Worm (Caenorhabditis elegans): ENCODE measurements around the gene Y47D3A.20.

Y47D3A.20 gene

DNA sequence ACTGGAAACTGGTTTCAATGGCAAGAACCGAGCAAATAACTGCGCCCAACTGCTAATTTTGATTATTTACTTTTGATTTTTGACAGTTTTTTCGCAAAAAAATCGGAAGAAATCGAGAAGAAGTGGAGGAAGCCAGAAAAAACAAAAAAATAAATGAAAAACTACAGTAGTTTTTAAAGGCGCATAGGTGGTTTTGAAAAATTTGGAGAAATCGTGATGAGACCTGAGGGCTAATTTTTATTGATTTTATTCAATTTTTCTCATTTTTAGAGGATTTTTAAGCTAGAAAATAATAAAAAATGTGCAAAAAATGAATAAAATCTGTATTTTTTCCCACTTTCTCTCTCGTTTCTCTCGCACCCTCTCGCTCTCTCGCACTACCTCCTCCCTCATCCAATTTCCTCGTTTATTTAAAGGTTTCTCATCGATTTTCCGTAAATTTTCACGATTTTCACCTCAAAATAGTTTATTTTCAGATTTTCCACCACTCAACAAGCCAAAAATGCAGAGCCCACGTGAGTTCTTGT lies at the start of gene Y47D3A.20:
Gene Y47D3A.20 (plus strand): TSS at position 477 of the 527 bp plus-strand sequence.
- TF ChIP-seq aly-2 (tag; optimal IDR thresholded peaks at IDR 0.05) (no peak), nhr-77 (tag; optimal IDR thresholded peaks at IDR 0.05) (no peak), hmg-11 (tag; optimal IDR thresholded peaks at IDR 0.05) (peak; percentile 25)

DNA sequence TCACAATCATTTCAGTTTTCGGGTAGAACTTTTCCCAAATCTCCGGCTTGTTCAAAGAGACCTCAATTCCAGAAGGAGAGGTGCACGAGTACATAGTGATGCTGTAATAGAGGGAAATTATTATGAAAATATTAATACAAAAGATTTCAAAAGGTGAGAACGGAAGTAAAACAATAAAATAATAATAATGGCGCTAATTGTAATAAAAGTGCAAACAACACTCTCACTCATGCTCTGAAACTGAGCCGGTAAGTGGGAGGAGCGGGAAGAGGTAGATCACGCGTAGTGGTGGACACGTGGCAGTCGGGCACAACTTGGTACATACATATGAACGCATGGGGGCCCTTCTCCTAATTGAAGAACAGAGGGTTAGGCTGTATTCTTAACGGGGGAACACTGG lies 47.8 kb upstream of the Y47D3A.20 start, which contains the start of gene tbx-37:
Gene tbx-37 (minus strand): TSS at position 101 of the 400 bp plus-strand sequence.
- TF ChIP-seq nhr-76 (tag; optimal IDR thresholded peaks at IDR 0.05): no peak
- TF ChIP-seq fkh-10 (GFP tag; optimal IDR thresholded peaks at IDR 0.05): no peak
- no peak for TF ChIP-seq nfya-1 (tag; optimal IDR thresholded peaks at IDR 0.05; ENCODE audit: insufficient read depth)
- TF ChIP-seq unc-39 (tag; optimal IDR thresholded peaks at IDR 0.05): no peak
- TF ChIP-seq ama-1 (optimal IDR thresholded peaks at IDR 0.05): no peak
- no peak for TF ChIP-seq fos-1 (tag; optimal IDR thresholded peaks at IDR 0.05)
- no peak for TF ChIP-seq egl-5 (tag; optimal IDR thresholded peaks at IDR 0.05)
- no peak for TF ChIP-seq nhr-43 (tag; optimal IDR thresholded peaks at IDR 0.05; ENCODE audit: poor library complexity, severe bottlenecking)
- TF ChIP-seq ceh-28 (tag; optimal IDR thresholded peaks at IDR 0.05): no peak
- TF ChIP-seq pha-4 (tag; optimal IDR thresholded peaks at IDR 0.05): no peak
- TF ChIP-seq elt-1 (tag; optimal IDR thresholded peaks at IDR 0.05): no peak
- TF ChIP-seq pqm-1 (tag; optimal IDR thresholded peaks at IDR 0.05): no peak
- TF ChIP-seq nhr-12 (tag; optimal IDR thresholded peaks at IDR 0.05): no peak
- no peak for TF ChIP-seq lin-15B (tag; optimal IDR thresholded peaks at IDR 0.05)
- no peak for TF ChIP-seq mml-1 (tag; optimal IDR thresholded peaks at IDR 0.05)
- TF ChIP-seq hmg-11 (tag; optimal IDR thresholded peaks at IDR 0.05): no peak

DNA sequence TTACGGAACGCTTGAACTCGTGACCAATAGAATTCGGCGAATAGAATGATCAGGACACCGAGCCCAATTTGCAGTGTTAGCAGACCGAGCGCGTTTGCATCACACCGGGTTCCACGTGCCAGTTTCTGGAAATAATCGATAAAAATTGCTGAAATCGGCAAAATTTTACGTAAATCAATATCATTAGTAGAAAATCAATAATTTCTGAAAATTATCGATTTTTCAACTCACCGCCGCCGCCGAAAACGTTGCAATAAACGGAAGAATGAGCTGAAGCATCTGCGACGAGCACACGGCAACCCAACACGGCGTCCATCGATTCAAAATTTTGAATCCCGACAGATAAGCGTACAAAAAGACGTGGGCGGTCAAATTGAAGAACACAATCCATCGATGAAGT lies 44.3 kb upstream of the Y47D3A.20 start:
- TF ChIP-seq ceh-82 (tag; optimal IDR thresholded peaks at IDR 0.05) (no peak), ceh-28 (tag; optimal IDR thresholded peaks at IDR 0.05) (peak; percentile 38), nhr-77 (tag; optimal IDR thresholded peaks at IDR 0.05) (no peak)

DNA sequence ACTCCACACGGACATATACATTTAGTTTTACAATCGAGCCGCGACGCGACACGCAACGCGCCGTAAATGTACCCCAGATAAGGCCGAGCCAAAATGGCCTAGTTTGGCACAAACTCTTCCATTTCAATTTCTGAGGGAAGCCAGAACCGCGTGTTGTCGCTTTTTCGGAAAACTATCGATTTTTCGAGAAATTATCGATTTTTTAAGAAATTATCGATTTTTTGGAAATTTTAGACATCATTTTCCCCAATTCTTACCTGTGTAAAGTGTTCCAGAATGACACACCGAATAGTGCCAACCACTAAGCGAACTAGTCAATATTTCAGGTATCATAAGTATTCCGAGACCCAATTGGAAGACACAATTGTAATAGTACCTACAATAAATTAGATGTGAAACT lies 43.5 kb upstream of the Y47D3A.20 start:
- TF ChIP-seq ceh-28 (tag; optimal IDR thresholded peaks at IDR 0.05): peak; percentile 31
- no peak for TF ChIP-seq tbx-2 (tag; optimal IDR thresholded peaks at IDR 0.05)

DNA sequence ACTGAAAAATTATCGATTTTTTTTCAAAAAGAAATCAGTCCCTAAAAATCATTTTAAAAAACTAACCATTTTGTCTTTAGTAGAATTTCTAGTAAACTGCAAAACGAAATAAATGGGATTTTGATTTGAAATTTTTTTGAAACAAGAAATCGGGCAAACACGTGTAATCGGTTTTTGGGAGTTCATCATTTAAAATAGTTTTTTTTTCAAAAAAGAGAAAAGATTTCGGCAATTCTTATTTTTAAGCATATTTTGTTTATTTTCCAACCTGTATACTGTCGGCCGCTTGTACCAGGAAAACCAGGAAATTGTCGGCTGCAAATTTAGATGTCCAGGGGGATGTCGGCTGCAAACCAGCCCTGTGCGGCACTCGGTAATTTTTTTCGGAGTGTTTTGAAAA lies 42.9 kb upstream of the Y47D3A.20 start, which contains the start of gene elo-8:
Gene elo-8 (minus strand): TSS at position 101 of the 400 bp plus-strand sequence.
- TF ChIP-seq elt-1 (tag; optimal IDR thresholded peaks at IDR 0.05): no peak
- no peak for TF ChIP-seq fos-1 (tag; optimal IDR thresholded peaks at IDR 0.05)
- TF ChIP-seq R02D3.7 (tag; optimal IDR thresholded peaks at IDR 0.05): no peak
- TF ChIP-seq nhr-43 (tag; optimal IDR thresholded peaks at IDR 0.05; ENCODE audit: poor library complexity, severe bottlenecking): no peak
- TF ChIP-seq ceh-28 (tag; optimal IDR thresholded peaks at IDR 0.05): no peak
- no peak for TF ChIP-seq nhr-28 (tag; optimal IDR thresholded peaks at IDR 0.05)
- no peak for TF ChIP-seq ztf-11 (tag; optimal IDR thresholded peaks at IDR 0.05)
- TF ChIP-seq nhr-25 (tag; optimal IDR thresholded peaks at IDR 0.05): no peak
- no peak for TF ChIP-seq fkh-2 (tag; optimal IDR thresholded peaks at IDR 0.05)
- no peak for TF ChIP-seq unc-39 (tag; optimal IDR thresholded peaks at IDR 0.05)

DNA sequence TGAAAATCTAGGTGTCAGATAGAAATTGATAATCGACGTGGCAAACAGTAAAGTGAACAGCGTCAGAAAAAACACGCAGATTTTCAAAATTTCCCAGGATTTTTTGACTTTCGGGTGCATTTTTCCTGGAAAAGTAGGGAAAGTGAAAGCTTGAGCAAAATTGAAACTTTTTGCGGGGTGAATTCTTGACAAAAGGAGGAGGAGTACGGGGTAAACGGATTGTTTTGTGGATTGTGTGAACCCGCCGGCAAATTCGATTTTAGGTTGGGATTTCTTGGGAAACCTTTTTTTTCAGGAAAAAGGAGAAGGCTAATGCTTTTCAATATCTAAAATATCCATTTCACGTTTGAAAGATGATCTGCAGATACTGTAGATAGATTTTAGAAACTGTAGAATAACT lies 40.1 kb upstream of the Y47D3A.20 start, which contains the start of gene Y47D3A.34:
Gene Y47D3A.34 (minus strand): TSS at position 120 of the 400 bp plus-strand sequence.
- TF ChIP-seq fkh-10 (GFP tag; optimal IDR thresholded peaks at IDR 0.05) (peak; percentile 85), ceh-9 (tag; optimal IDR thresholded peaks at IDR 0.05) (no peak)

DNA sequence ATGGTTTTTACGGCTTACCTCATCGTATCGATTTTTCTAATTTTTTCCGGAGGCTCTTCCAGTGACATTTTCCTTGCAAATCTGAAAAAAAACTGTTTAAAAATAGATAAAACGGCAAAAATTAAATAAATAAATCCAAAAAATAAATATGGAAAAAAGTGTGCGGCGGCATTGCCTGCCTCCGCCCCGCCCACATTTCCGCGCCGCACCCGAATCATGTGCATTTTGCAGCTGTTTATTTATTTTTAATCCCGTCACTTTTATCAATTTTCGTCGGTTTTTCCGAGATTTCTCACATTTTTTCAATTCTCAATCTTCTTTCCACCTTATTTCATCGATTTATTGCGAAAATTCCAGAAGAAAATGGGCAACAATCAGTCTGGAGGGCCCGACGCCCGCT lies 38.1 kb upstream of the Y47D3A.20 start, which contains the start of the genes Y47D3A.14 and aakb-2:
Gene Y47D3A.14 (minus strand): TSS at position 81 of the 400 bp plus-strand sequence.
Gene aakb-2 (plus strand): TSS at position 356 of the 400 bp plus-strand sequence.
- TF ChIP-seq elt-1 (tag; optimal IDR thresholded peaks at IDR 0.05): no peak
- peak; percentile 43 for TF ChIP-seq ama-1 (optimal IDR thresholded peaks at IDR 0.05)
- TF ChIP-seq unc-62 (GFP tag; optimal IDR thresholded peaks at IDR 0.05): no peak
- TF ChIP-seq fos-1 (tag; optimal IDR thresholded peaks at IDR 0.05): no peak
- TF ChIP-seq skn-1 (tag; optimal IDR thresholded peaks at IDR 0.05): peak; percentile 4
- peak; percentile 86 for TF ChIP-seq hmg-11 (tag; optimal IDR thresholded peaks at IDR 0.05)
- TF ChIP-seq pha-4 (tag; optimal IDR thresholded peaks at IDR 0.05): peak; percentile 87
- TF ChIP-seq snpc-4 (tag; optimal IDR thresholded peaks at IDR 0.05): peak; percentile 60
- peak; percentile 19 for TF ChIP-seq lin-39 (tag; optimal IDR thresholded peaks at IDR 0.05)
- no peak for TF ChIP-seq ztf-4 (tag; optimal IDR thresholded peaks at IDR 0.05)
- peak; percentile 16 for TF ChIP-seq nhr-23 (tag; optimal IDR thresholded peaks at IDR 0.05)
- TF ChIP-seq fkh-10 (GFP tag; optimal IDR thresholded peaks at IDR 0.05): no peak
- TF ChIP-seq egl-5 (tag; optimal IDR thresholded peaks at IDR 0.05): no peak
- TF ChIP-seq nfya-1 (tag; optimal IDR thresholded peaks at IDR 0.05; ENCODE audit: insufficient read depth): peak; percentile 78
- no peak for TF ChIP-seq nhr-77 (tag; optimal IDR thresholded peaks at IDR 0.05)
- TF ChIP-seq lin-15B (tag; optimal IDR thresholded peaks at IDR 0.05): peak; percentile 18
- TF ChIP-seq unc-39 (tag; optimal IDR thresholded peaks at IDR 0.05): no peak

All from whole organism, L3 larva.